Worm (Caenorhabditis elegans) whole organism, L4 larva: ENCODE data around the gene sdz-8.

Experiments
- F26F4.8 ChIP-seq: fragments of 200-800 bp; sonication (Bioruptor generic); conservative IDR thresholded peaks from 2 replicates; pipeline ENCODE4 v1.3.6; 2022; ENCODE audit warnings: missing genetic modification characterization, missing compliant biosample characterization
- F37D6.2 ChIP-seq: sonication (generic microtip); optimal IDR thresholded peaks from 2 replicates; lab custom pipeline; 2016; ENCODE audit warnings: mild to moderate bottlenecking, missing genetic modification characterization, missing compliant biosample characterization
- R02D3.7 ChIP-seq: fragments of 150-350 bp; sonication (generic microtip); optimal IDR thresholded peaks from 3 replicates; lab custom pipeline; 2014; ENCODE audit warnings: missing biosample characterization, missing genetic modification characterization
- T20F7.1 ChIP-seq: fragments of 200-800 bp; sonication (Bioruptor generic); optimal IDR thresholded peaks from 2 replicates; lab custom pipeline; 2018; ENCODE audit warnings: mild to moderate bottlenecking, missing genetic modification characterization, missing compliant biosample characterization
- Y105C5A.15 ChIP-seq: fragments of 200-800 bp; sonication (Bioruptor generic); IDR thresholded peaks from 2 replicates; pipeline ENCODE4 v1.3.6; 2022; ENCODE audit warnings: missing genetic modification characterization, missing compliant biosample characterization
- Y48G9A.11 ChIP-seq: fragments of 200-800 bp; sonication (Bioruptor generic); IDR thresholded peaks from 2 replicates; pipeline ENCODE4 v1.3.6; 2022; ENCODE audit warnings: missing genetic modification reagents, missing genetic modification characterization, missing compliant biosample characterization
- Y5F2A.4 ChIP-seq: fragments of 200-800 bp; sonication (Bioruptor generic); optimal IDR thresholded peaks from 2 replicates; lab custom pipeline; 2018; ENCODE audit warnings: mild to moderate bottlenecking, missing genetic modification characterization, missing compliant biosample characterization
- aly-2 ChIP-seq: sonication (generic microtip); optimal IDR thresholded peaks from 2 replicates; lab custom pipeline; 2018; ENCODE audit warnings: missing biosample characterization, missing genetic modification characterization
- ceh-32 ChIP-seq: sonication (generic microtip); optimal IDR thresholded peaks from 2 replicates; lab custom pipeline; 2016; ENCODE audit warnings: mild to moderate bottlenecking, missing genetic modification characterization, missing compliant biosample characterization; ENCODE audit not compliant: poor library complexity
- ceh-82 ChIP-seq: sonication (generic microtip); optimal IDR thresholded peaks from 2 replicates; lab custom pipeline; 2017; ENCODE audit warnings: missing biosample characterization, missing genetic modification characterization
- daf-12 ChIP-seq: fragments of 150-350 bp; optimal IDR thresholded peaks from 2 replicates; lab custom pipeline; 2014; ENCODE audit warnings: missing biosample characterization, missing genetic modification reagents, missing genetic modification characterization
- daf-16 ChIP-seq, 3 experiments: sonication (generic microtip); optimal IDR thresholded peaks; 2 replicates each; lab custom pipeline; 2016 to 2017; ENCODE audit warnings: missing genetic modification characterization in 3 of 3, missing genetic modification reagents in 3 of 3, mild to moderate bottlenecking in 2 of 3, missing compliant biosample characterization in 2 of 3, missing biosample characterization in 1 of 3, moderate library complexity in 1 of 3
- dmd-6 ChIP-seq: fragments of 200-800 bp; sonication (Bioruptor generic); IDR thresholded peaks from 2 replicates; pipeline ENCODE4 v1.3.6; 2022; ENCODE audit warnings: missing genetic modification reagents, missing genetic modification characterization, missing compliant biosample characterization
- dmd-8 ChIP-seq: fragments of 200-800 bp; sonication (Bioruptor generic); IDR thresholded peaks from 2 replicates; pipeline ENCODE4 v1.3.6; 2022; ENCODE audit warnings: missing genetic modification characterization, missing compliant biosample characterization
- egl-27 ChIP-seq: sonication (generic microtip); optimal IDR thresholded peaks from 3 replicates; lab custom pipeline; 2017; ENCODE audit warnings: missing biosample characterization, missing genetic modification reagents, missing genetic modification characterization
- egl-43 ChIP-seq: fragments of 200-800 bp; sonication (Bioruptor generic); IDR thresholded peaks from 2 replicates; pipeline ENCODE4 v1.3.6; 2022; ENCODE audit warnings: missing genetic modification reagents, missing genetic modification characterization, missing compliant biosample characterization
- hlh-30 ChIP-seq: sonication (generic microtip); optimal IDR thresholded peaks from 2 replicates; lab custom pipeline; 2017; ENCODE audit warnings: antibody characterized with exemption, mild to moderate bottlenecking, missing genetic modification characterization, missing compliant biosample characterization; ENCODE audit not compliant: insufficient read depth
- hmg-1.1 ChIP-seq: fragments of 200-800 bp; sonication (Bioruptor generic); IDR thresholded peaks from 2 replicates; pipeline ENCODE4 v1.3.6; 2022; ENCODE audit warnings: missing genetic modification reagents, missing genetic modification characterization, missing compliant biosample characterization
- lim-7 ChIP-seq: fragments of 200-800 bp; sonication (Bioruptor generic); IDR thresholded peaks from 2 replicates; pipeline ENCODE4 v1.3.6; 2022; ENCODE audit warnings: missing genetic modification characterization, missing compliant biosample characterization
- lin-13 ChIP-seq: fragments of 150-350 bp; optimal IDR thresholded peaks from 2 replicates; lab custom pipeline; 2014; ENCODE audit warnings: missing biosample characterization, missing genetic modification reagents, missing genetic modification characterization
- lin-15B ChIP-seq: fragments of 150-350 bp; sonication (generic microtip); optimal IDR thresholded peaks from 3 replicates; lab custom pipeline; 2014; ENCODE audit warnings: missing biosample characterization, missing genetic modification characterization
- lin-38 ChIP-seq: fragments of 200-800 bp; sonication (Bioruptor generic); IDR thresholded peaks from 2 replicates; pipeline ENCODE4 v1.3.6; 2022; ENCODE audit warnings: missing genetic modification reagents, missing genetic modification characterization, missing compliant biosample characterization
- lsy-2 ChIP-seq, 2 experiments: fragments of 150-350 bp in 1 of 2; sonication (generic microtip) in 1 of 2; optimal IDR thresholded peaks; 2 replicates each; lab custom pipeline; 2014 to 2017; ENCODE audit warnings: missing biosample characterization in 2 of 2, missing genetic modification characterization in 2 of 2
- mdl-1 ChIP-seq, 2 experiments: fragments of 150-350 bp in 1 of 2; sonication (generic microtip) in 1 of 2; optimal IDR thresholded peaks; 2 replicates each; lab custom pipeline; 2014 to 2017; ENCODE audit warnings: missing biosample characterization in 2 of 2, missing genetic modification characterization in 2 of 2
- mxl-2 ChIP-seq: fragments of 200-800 bp; sonication (Bioruptor generic); conservative IDR thresholded peaks from 2 replicates; pipeline ENCODE4 v1.3.6; 2022; ENCODE audit warnings: missing genetic modification reagents, missing genetic modification characterization, missing compliant biosample characterization
- mxl-3 ChIP-seq: fragments of 200-800 bp; sonication (Bioruptor generic); optimal IDR thresholded peaks from 2 replicates; lab custom pipeline; 2018; ENCODE audit warnings: mild to moderate bottlenecking, missing genetic modification characterization, missing compliant biosample characterization
- nhr-28 ChIP-seq: fragments of 150-350 bp; optimal IDR thresholded peaks from 2 replicates; lab custom pipeline; 2014; ENCODE audit warnings: missing biosample characterization, missing genetic modification characterization
- nhr-6 ChIP-seq: fragments of 150-350 bp; optimal IDR thresholded peaks from 2 replicates; lab custom pipeline; 2014; ENCODE audit warnings: missing biosample characterization, missing genetic modification characterization
- nhr-76 ChIP-seq: fragments of 150-350 bp; optimal IDR thresholded peaks from 2 replicates; lab custom pipeline; 2014; ENCODE audit warnings: missing biosample characterization, missing genetic modification characterization
- pha-4 ChIP-seq, 2 experiments: fragments of 150-350 bp in 1 of 2; fragments of 200-800 bp in 1 of 2; sonication (Bioruptor generic) in 1 of 2; IDR thresholded peaks in 1 of 2; optimal IDR thresholded peaks in 1 of 2; 2 replicates each; pipeline versions ENCODE4 v1.3.6 to Lab custom; 2014 to 2022; ENCODE audit warnings: missing genetic modification characterization in 2 of 2, missing genetic modification reagents in 2 of 2, missing biosample characterization in 1 of 2, missing compliant biosample characterization in 1 of 2
- set-16 ChIP-seq: fragments of 200-800 bp; sonication (Bioruptor generic); IDR thresholded peaks from 2 replicates; pipeline ENCODE4 v1.3.6; 2022; ENCODE audit warnings: missing genetic modification reagents, missing genetic modification characterization, missing compliant biosample characterization
- snpc-1.2 ChIP-seq: fragments of 200-800 bp; sonication (Bioruptor generic); IDR thresholded peaks from 2 replicates; pipeline ENCODE4 v1.3.6; 2022; ENCODE audit warnings: missing genetic modification reagents, missing genetic modification characterization, missing compliant biosample characterization
- snpc-4 ChIP-seq: fragments of 150-350 bp; optimal IDR thresholded peaks from 2 replicates; lab custom pipeline; 2014; ENCODE audit warnings: missing biosample characterization, missing genetic modification characterization
- spr-3 ChIP-seq: fragments of 200-800 bp; sonication (Bioruptor generic); optimal IDR thresholded peaks from 2 replicates; lab custom pipeline; 2018; ENCODE audit warnings: mild to moderate bottlenecking, missing genetic modification characterization, missing compliant biosample characterization
- unc-39 ChIP-seq: sonication (generic microtip); optimal IDR thresholded peaks from 2 replicates; lab custom pipeline; 2017; ENCODE audit warnings: missing biosample characterization, missing genetic modification characterization
- zag-1 ChIP-seq: fragments of 150-350 bp; optimal IDR thresholded peaks from 2 replicates; lab custom pipeline; 2014; ENCODE audit warnings: missing biosample characterization, missing genetic modification characterization
- zip-2 ChIP-seq: fragments of 150-350 bp; optimal IDR thresholded peaks from 2 replicates; lab custom pipeline; 2014; ENCODE audit warnings: missing biosample characterization, missing genetic modification characterization
- ztf-11 ChIP-seq: fragments of 150-350 bp; optimal IDR thresholded peaks from 2 replicates; lab custom pipeline; 2014; ENCODE audit warnings: missing biosample characterization, missing genetic modification characterization

sdz-8 gene

DNA sequence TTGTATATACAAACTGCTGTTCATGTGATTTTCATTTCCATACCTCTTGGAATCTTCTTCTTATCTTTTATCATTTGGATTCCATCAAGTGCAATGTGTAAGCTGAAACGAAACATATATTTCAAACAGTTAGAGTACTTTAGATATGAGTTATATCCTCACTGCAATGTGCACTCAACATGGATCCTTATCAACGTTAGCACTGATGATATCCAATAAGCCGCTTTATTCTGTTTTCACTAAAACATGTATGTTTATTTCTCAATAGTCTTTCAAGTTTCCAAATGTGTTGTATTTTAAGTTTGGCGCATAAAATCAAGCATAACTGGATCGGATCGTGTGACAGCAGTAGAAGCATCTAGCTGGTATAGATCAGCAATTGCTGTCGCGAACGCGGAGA, 29.3 kb downstream of the sdz-8 start, which contains the start of gene T11F9.10:
Gene T11F9.10 (plus strand): TSS at position 301 of the 400 bp plus-strand sequence.
- TF ChIP-seq dmd-8 (GFP tag; lab: Robert Waterston, UW) (no peak), daf-16 (GFP tag; optimal IDR thresholded peaks at IDR 0.05; lab: Kevin White, UChicago) (no peak), daf-16 (tag; optimal IDR thresholded peaks at IDR 0.05; lab: Kevin White, UChicago) (no peak), unc-39 (no peak), F26F4.8 (no peak), Y105C5A.15 (GFP tag; lab: Robert Waterston, UW) (no peak), lin-38 (no peak), Y5F2A.4 (GFP tag; lab: Kevin White, UChicago) (no peak), egl-27 (tag; lab: Kevin White, UChicago) (no peak), nhr-28 (no peak), zip-2 (tag; lab: Kevin White, UChicago) (no peak), lim-7 (GFP tag; lab: Robert Waterston, UW) (no peak), spr-3 (GFP tag; lab: Kevin White, UChicago) (no peak), lin-15B (tag; lab: Kevin White, UChicago) (no peak), T20F7.1 (no peak), daf-12 (tag; lab: Kevin White, UChicago) (no peak), zag-1 (tag; lab: Kevin White, UChicago) (no peak), hmg-1.1 (GFP tag; lab: Robert Waterston, UW) (no peak), mxl-3 (GFP tag; lab: Kevin White, UChicago) (no peak), snpc-1.2 (GFP tag; lab: Robert Waterston, UW) (no peak), hlh-30 (tag; lab: Kevin White, UChicago) (no peak)
- TF ChIP-seq, all 104 proteins: peak for 0

DNA sequence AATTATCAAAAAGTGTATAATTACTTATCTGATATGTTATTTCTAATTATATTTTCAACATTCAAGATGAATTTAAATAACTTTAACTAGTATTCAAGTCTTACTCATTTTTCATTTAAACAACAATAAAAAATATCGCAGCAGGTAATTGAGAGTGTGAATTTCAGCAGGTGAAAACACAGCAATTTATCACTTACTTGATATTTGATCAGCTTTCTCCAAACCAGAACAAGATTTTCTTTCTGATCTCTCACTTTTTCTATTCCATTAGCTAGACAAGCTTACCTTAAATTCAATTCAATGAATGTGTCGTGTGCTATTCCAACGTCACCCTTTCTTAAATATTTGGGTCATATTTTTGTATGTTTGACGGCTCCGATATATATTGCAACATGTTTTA, 30.4 kb downstream of the sdz-8 start, which contains the start of gene srh-1:
Gene srh-1 (plus strand): TSS at position 301 of the 400 bp plus-strand sequence.
- TF ChIP-seq lin-38: no peak
- TF ChIP-seq nhr-6 (tag; lab: Kevin White, UChicago): no peak
- no peak for TF ChIP-seq ceh-82 (tag; lab: Kevin White, UChicago)
- no peak for TF ChIP-seq dmd-6 (GFP tag; lab: Robert Waterston, UW)
- no peak for TF ChIP-seq ceh-32
- no peak for TF ChIP-seq lin-15B (tag; lab: Kevin White, UChicago)
- no peak for TF ChIP-seq snpc-4 (tag; lab: Kevin White, UChicago)
- TF ChIP-seq aly-2: no peak
- no peak for TF ChIP-seq lsy-2 (tag; optimal IDR thresholded peaks at IDR 0.05; lab: Kevin White, UChicago)
- no peak for TF ChIP-seq mdl-1 (tag; optimal IDR thresholded peaks at IDR 0.05; lab: Kevin White, UChicago)
- no peak for TF ChIP-seq lin-13 (GFP tag; lab: Kevin White, UChicago)
- TF ChIP-seq Y5F2A.4 (GFP tag; lab: Kevin White, UChicago): no peak
- no peak for TF ChIP-seq F26F4.8
- TF ChIP-seq pha-4 (GFP tag; IDR thresholded peaks at IDR 0.05; lab: Robert Waterston, UW): no peak
- TF ChIP-seq pha-4 (tag; optimal IDR thresholded peaks at IDR 0.05; lab: Kevin White, UChicago): no peak
- TF ChIP-seq mxl-2: no peak
- TF ChIP-seq F37D6.2 (tag; lab: Kevin White, UChicago): no peak

DNA sequence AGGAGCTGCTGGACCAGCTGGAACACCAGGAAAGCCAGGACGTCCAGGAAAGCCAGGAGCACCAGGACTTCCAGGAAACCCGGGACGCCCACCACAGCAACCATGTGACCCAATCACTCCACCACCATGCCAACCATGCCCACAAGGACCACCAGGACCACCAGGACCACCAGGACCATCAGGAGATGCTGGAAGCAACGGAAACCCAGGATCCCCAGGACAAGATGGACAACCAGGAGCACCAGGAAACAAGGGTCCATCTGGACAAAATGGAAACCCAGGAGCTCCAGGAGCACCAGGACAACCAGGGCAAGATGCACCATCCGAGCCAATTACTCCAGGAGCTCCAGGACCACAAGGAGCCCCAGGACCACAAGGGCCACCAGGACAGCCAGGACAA, 31.6 kb downstream of the sdz-8 start:
- no peak for TF ChIP-seq ztf-11 (tag; lab: Kevin White, UChicago)
- TF ChIP-seq Y48G9A.11: no peak
- TF ChIP-seq R02D3.7: no peak
- TF ChIP-seq mdl-1 (tag; optimal IDR thresholded peaks at IDR 0.05; lab: Kevin White, UChicago): no peak
- TF ChIP-seq set-16: peak; percentile 87
- no peak for TF ChIP-seq nhr-76 (tag; lab: Kevin White, UChicago)
- no peak for TF ChIP-seq zip-2 (tag; lab: Kevin White, UChicago)
- TF ChIP-seq egl-43 (GFP tag; lab: Robert Waterston, UW): no peak
- no peak for TF ChIP-seq pha-4 (GFP tag; IDR thresholded peaks at IDR 0.05; lab: Robert Waterston, UW)
- TF ChIP-seq pha-4 (tag; optimal IDR thresholded peaks at IDR 0.05; lab: Kevin White, UChicago): no peak
- TF ChIP-seq, all 104 proteins: peak for 1
